Worm (Caenorhabditis elegans): Measurements from ENCODE around the gene Y38E10A.24.

Gene Y38E10A.24

DNA sequence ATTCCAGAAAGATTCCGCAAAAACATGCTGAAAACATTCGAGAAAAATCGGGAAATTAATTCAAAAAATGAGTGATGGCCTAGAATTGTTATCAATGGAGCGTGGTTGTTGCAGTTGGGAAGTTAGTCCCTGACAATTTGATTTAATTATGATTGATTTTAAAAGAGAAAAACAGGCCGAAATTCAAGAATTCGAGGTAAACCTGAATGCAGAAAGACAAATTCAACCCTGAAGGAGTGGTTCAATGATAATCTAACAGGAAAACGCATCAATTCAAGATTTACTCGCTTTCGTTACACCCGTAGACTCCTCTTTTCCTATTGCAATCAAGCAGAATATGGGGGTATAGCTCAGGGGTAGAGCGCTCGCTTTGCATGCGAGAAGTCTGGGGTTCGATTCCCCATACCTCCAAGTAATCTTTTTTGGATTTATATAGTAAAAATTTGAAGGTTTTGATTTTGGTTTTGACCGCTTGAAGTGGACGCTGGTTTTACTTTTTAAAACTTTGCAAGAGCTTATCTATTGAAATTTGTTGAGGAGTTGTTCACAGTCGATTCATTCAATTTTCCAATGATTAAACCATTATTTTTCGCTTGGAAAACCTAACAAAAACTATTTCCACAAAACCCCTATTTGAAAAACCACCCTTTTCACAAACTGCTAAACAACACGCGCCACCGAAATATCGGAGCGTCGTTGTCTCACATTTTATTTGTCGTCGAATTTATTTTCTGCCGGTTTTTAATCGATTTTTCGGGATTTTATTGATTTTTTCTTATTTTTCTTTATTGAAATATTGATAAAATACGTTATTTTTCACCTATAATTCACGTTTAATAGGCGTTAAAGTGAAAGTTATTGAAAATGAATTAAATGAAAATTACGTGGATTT lies 614 bp upstream of the Y38E10A.24 start:
- TF ChIP-seq B0310.2 (tag; optimal IDR thresholded peaks at IDR 0.05) (peak; percentile 49), ceh-13 (GFP tag; optimal IDR thresholded peaks at IDR 0.05) (peak; percentile 66), sea-1 (GFP tag; conservative IDR thresholded peaks at IDR 0.05) (0 out of 2 replicates have a peak, but pooled peaks have one; percentile 22), ceh-36 (tag; optimal IDR thresholded peaks at IDR 0.05) (peak; percentile 75), tbx-37 (GFP tag; conservative IDR thresholded peaks at IDR 0.05) (peak; percentile 3; the same call in 1 of the 2 replicates), ets-7 (tag; optimal IDR thresholded peaks at IDR 0.05) (peak; percentile 17), aly-1 (tag; optimal IDR thresholded peaks at IDR 0.05) (peak; percentile 63), scrt-1 (GFP tag; IDR thresholded peaks at IDR 0.05) (peak; percentile 71), hmg-4 (GFP tag; optimal IDR thresholded peaks at IDR 0.05) (peak; percentile 53), flt-1 (GFP tag; IDR thresholded peaks at IDR 0.05) (peak; percentile 66), F13C5.2 (tag; optimal IDR thresholded peaks at IDR 0.05) (no peak), hnd-1 (tag; optimal IDR thresholded peaks at IDR 0.05) (no peak), tbx-11 (GFP tag; IDR thresholded peaks at IDR 0.05) (peak; percentile 72; the same call in 1 of the 2 replicates), ama-1 (optimal IDR thresholded peaks at IDR 0.05) (no peak), pes-1 (GFP tag; IDR thresholded peaks at IDR 0.05) (peak; percentile 83), tra-4 (tag; optimal IDR thresholded peaks at IDR 0.05) (no peak)

DNA sequence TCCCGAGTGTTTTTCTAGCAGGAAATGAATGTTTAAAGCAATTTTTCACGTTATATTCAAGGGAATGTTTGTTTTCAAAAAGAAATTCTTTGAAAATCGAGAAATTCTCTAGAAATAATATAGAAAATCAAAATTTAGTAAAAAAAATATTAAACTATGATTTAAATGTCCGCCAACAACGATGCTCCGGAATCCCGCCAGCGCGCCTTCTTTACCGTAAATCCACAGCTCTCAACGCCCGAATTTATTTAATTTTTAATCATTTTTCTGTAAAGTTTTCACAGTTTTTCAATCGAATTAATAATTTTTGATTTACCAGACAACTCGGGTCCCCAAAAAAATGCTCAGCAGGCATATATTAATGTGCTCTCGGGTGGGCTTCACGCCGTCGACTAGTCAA lies 800 bp downstream of the Y38E10A.24 start, which contains the start of the genes Y38E10A.33 and cox-10:
TSS of gene Y38E10A.33 (minus strand) at position 12 of the 400 bp plus-strand sequence.
TSS of gene cox-10 (plus strand) at position 320 of the 400 bp plus-strand sequence.
- TF ChIP-seq F13C5.2 (tag; optimal IDR thresholded peaks at IDR 0.05): peak; percentile 6
- TF ChIP-seq ets-7 (tag; optimal IDR thresholded peaks at IDR 0.05): no peak

DNA sequence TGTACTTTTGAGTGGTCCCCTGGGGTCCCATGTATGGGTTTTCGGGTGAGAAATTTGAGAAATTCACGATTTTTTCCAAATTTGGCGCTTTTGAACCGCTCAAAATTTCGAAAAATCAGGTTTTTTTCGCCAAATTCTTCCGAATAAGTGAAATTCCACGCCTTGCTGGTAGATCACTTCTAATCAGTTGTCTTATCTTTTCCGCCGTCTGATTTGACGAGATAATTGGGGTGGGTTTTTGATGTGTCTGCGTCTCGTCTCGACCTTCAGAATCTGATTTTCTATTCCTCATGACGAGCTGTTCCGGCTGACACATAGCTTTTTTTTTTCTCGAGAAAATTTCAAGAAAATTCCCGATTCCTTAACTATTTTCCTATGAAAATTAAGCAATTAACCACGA lies 10.5 kb downstream of the Y38E10A.24 start:
- TF ChIP-seq scrt-1 (GFP tag; IDR thresholded peaks at IDR 0.05) (no peak), sea-1 (GFP tag; conservative IDR thresholded peaks at IDR 0.05) (no peak), hmg-4 (GFP tag; optimal IDR thresholded peaks at IDR 0.05) (no peak), ets-7 (tag; optimal IDR thresholded peaks at IDR 0.05) (no peak), tbx-11 (GFP tag; IDR thresholded peaks at IDR 0.05) (no peak), ceh-36 (tag; optimal IDR thresholded peaks at IDR 0.05) (no peak), B0310.2 (tag; optimal IDR thresholded peaks at IDR 0.05) (no peak), tbx-37 (GFP tag; conservative IDR thresholded peaks at IDR 0.05) (no peak), pes-1 (GFP tag; IDR thresholded peaks at IDR 0.05) (no peak), ceh-13 (GFP tag; optimal IDR thresholded peaks at IDR 0.05) (no peak), flt-1 (GFP tag; IDR thresholded peaks at IDR 0.05) (no peak), tra-4 (tag; optimal IDR thresholded peaks at IDR 0.05) (no peak), hmbx-1 (tag; optimal IDR thresholded peaks at IDR 0.05) (no peak), ama-1 (optimal IDR thresholded peaks at IDR 0.05) (no peak), hnd-1 (tag; optimal IDR thresholded peaks at IDR 0.05) (no peak), aly-1 (tag; optimal IDR thresholded peaks at IDR 0.05) (no peak), F13C5.2 (tag; optimal IDR thresholded peaks at IDR 0.05) (no peak)

DNA sequence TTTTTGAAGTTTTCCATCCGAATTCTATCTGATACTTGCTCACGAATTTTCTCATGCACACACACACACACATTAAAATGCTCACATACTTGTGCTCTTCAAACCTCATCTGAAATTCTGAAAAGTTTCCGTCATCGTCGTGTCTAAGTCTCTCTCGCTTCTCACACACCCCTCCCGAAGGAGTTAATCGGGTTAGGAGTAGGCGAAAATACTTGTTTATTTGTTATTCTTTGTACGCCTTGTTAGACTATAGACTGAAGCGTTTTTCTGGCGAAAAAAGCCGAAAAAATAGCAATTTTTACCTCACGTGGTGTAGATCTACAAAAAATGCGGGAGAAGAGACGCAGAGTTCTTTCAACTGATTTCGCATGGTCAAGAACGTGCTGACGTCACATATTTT lies 12.1 kb downstream of the Y38E10A.24 start:
- TF ChIP-seq tbx-37 (GFP tag; conservative IDR thresholded peaks at IDR 0.05) (no peak), tra-4 (tag; optimal IDR thresholded peaks at IDR 0.05) (no peak), sea-1 (GFP tag; conservative IDR thresholded peaks at IDR 0.05) (no peak), flt-1 (GFP tag; IDR thresholded peaks at IDR 0.05) (no peak), ama-1 (optimal IDR thresholded peaks at IDR 0.05) (no peak), hmg-4 (GFP tag; optimal IDR thresholded peaks at IDR 0.05) (no peak), ceh-13 (GFP tag; optimal IDR thresholded peaks at IDR 0.05) (no peak), hmbx-1 (tag; optimal IDR thresholded peaks at IDR 0.05) (no peak), ets-7 (tag; optimal IDR thresholded peaks at IDR 0.05) (no peak), B0310.2 (tag; optimal IDR thresholded peaks at IDR 0.05) (no peak), aly-1 (tag; optimal IDR thresholded peaks at IDR 0.05) (no peak), tbx-11 (GFP tag; IDR thresholded peaks at IDR 0.05) (no peak), F13C5.2 (tag; optimal IDR thresholded peaks at IDR 0.05) (no peak), pes-1 (GFP tag; IDR thresholded peaks at IDR 0.05) (no peak)

DNA sequence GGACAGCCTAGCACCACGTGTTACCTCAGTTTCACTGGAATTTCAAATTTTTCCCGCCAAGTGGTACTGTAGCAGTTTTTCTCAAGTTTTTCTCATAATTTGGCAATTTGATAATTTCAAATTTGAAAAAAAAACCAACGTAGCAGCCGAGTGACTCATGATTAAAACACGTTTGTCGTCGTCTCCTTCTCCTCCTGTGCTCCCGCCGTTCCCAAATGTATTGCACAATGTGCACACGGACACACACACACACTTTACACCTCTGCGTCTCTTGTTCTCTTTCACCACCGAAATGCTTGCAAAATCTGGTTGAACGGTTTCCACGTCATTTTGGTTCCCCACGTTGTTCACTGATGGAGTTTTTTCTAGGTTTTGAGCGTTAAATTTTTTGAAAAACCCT lies 12.5 kb downstream of the Y38E10A.24 start:
- no peak for TF ChIP-seq hmbx-1 (tag; optimal IDR thresholded peaks at IDR 0.05)
- no peak for TF ChIP-seq ceh-13 (GFP tag; optimal IDR thresholded peaks at IDR 0.05)
- no peak for TF ChIP-seq pes-1 (GFP tag; IDR thresholded peaks at IDR 0.05)
- no peak for TF ChIP-seq scrt-1 (GFP tag; IDR thresholded peaks at IDR 0.05)
- TF ChIP-seq tra-4 (tag; optimal IDR thresholded peaks at IDR 0.05): no peak
- TF ChIP-seq tbx-37 (GFP tag; conservative IDR thresholded peaks at IDR 0.05): no peak

DNA sequence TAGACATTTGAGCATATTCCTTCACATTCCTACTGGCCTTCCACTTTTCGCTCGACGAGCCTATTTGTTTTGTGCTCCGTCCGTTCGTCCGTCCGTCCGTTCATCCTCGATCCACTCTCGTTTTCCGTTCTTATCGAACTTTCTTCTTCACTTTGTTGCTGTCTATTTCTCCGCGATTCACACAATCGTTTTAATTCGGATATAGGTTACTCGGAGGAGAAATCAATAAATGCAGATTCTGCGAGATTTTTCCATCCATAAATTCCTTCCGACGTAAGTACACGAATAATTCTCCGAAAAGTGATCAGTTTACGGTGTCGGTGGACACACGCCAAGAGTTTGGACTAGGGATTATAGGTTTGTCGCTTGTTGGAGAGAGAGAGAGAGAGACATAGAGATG lies 13.9 kb downstream of the Y38E10A.24 start:
- TF ChIP-seq hmbx-1 (tag; optimal IDR thresholded peaks at IDR 0.05) (no peak), flt-1 (GFP tag; IDR thresholded peaks at IDR 0.05) (no peak), tbx-37 (GFP tag; conservative IDR thresholded peaks at IDR 0.05) (no peak), aly-1 (tag; optimal IDR thresholded peaks at IDR 0.05) (no peak), ceh-13 (GFP tag; optimal IDR thresholded peaks at IDR 0.05) (no peak), B0310.2 (tag; optimal IDR thresholded peaks at IDR 0.05) (no peak), hnd-1 (tag; optimal IDR thresholded peaks at IDR 0.05) (no peak)

DNA sequence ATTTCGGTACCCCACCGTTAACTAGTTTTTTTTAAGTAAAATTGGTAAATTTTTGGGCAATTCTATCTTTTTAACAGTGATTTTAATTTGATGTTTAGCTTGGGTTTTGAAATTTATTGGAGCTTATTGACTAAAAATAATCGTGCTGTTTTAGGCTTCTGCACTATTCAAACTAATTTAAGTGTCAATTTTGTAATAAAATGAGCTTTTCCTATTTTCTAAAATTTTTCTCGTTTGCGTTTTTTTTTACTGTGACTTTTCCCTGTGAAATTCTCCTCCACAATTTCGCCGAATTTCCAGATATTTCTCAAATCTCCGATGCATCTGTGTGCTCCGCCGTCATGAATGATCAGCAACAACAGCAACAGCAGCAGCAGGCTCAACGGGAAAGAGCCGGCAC lies 15.3 kb downstream of the Y38E10A.24 start, which contains the start of gene tbc-17:
TSS of gene tbc-17 (plus strand) at position 301 of the 400 bp plus-strand sequence.
- TF ChIP-seq tbx-11 (GFP tag; IDR thresholded peaks at IDR 0.05) (no peak), sea-1 (GFP tag; conservative IDR thresholded peaks at IDR 0.05) (no peak), hmg-4 (GFP tag; optimal IDR thresholded peaks at IDR 0.05) (no peak), flt-1 (GFP tag; IDR thresholded peaks at IDR 0.05) (no peak), ets-7 (tag; optimal IDR thresholded peaks at IDR 0.05) (no peak), scrt-1 (GFP tag; IDR thresholded peaks at IDR 0.05) (no peak), aly-1 (tag; optimal IDR thresholded peaks at IDR 0.05) (no peak), F13C5.2 (tag; optimal IDR thresholded peaks at IDR 0.05) (no peak), pes-1 (GFP tag; IDR thresholded peaks at IDR 0.05) (no peak), ceh-13 (GFP tag; optimal IDR thresholded peaks at IDR 0.05) (no peak)
